Worm (Caenorhabditis elegans): Measurements from ENCODE around the gene scl-24.

DNA sequence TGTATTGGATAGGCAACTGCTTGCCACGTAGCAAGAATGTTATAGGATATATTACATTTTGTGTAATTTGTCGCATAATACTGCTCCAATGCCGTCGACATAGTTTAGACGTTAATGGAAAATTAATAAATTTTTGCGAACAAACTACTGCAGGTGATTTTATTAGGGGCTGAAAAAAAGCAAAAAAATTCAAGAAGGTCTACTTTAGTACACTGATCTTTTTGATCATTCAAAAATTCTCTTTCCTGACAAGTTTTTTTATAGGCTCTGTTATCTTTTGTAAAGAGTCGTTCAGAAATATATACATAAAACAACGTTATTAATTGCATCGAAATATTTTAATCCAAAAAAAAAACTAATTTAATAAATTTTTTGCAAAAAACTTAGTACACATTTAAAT is 1.1 kb upstream of the scl-24 start, which contains the start of gene srh-111:
- TF ChIP-seq unc-62 (GFP tag; optimal IDR thresholded peaks at IDR 0.05): no peak
- TF ChIP-seq snpc-4 (tag; optimal IDR thresholded peaks at IDR 0.05): no peak
